Worm (Caenorhabditis elegans): Measurements from ENCODE around the gene snx-14.

DNA sequence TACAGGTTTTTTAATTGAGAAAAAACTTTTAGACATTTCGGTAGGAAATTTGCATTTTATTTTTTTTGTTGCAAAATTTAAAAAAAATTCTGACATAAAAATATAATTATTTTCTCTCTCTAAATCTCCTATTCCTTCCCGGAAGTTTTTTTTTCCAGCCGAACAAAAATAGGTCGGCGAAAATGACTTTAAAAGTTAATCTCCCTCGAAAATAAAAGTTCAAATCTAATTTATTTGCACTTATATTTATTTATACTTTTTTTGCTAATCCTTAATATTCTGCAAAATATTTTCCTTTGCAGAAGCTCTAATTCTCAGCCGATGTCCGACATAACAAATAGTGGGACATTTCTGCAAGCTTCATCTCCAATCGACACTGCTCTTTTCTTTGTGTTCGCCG is 29.4 kb downstream of the snx-14 start, which contains the start of gene F45H10.5:
- TF ChIP-seq ceh-82 (tag; optimal IDR thresholded peaks at IDR 0.05) (no peak), skn-1 (tag; optimal IDR thresholded peaks at IDR 0.05) (no peak), snpc-4 (tag; optimal IDR thresholded peaks at IDR 0.05) (no peak), nhr-76 (tag; optimal IDR thresholded peaks at IDR 0.05) (no peak), irx-1 (tag; optimal IDR thresholded peaks at IDR 0.05) (no peak), nhr-11 (tag; optimal IDR thresholded peaks at IDR 0.05) (no peak), efl-1 (optimal IDR thresholded peaks at IDR 0.05) (no peak), efl-1 (GFP tag; optimal IDR thresholded peaks at IDR 0.05 in 1 of 2) (no peak), elt-2 (tag; optimal IDR thresholded peaks at IDR 0.05) (no peak), pag-3 (tag; optimal IDR thresholded peaks at IDR 0.05; ENCODE audit: borderline replicate concordance, insufficient read depth) (no peak), fos-1 (tag; optimal IDR thresholded peaks at IDR 0.05) (no peak), nhr-77 (tag; optimal IDR thresholded peaks at IDR 0.05) (no peak)

Measured in whole organism, L1 larva.